Worm (Caenorhabditis elegans): ENCODE data around the gene R12B2.13.

R12B2.13 gene

ce11 chrIII:5845483-5845882, 12.2 kb upstream of the R12B2.13 start (continued):
- no peak for TF ChIP-seq gei-8 (GFP tag; optimal IDR thresholded peaks at IDR 0.05)
- TF ChIP-seq mdt-29 (GFP tag; IDR thresholded peaks at IDR 0.05): no peak
- TF ChIP-seq F26F4.8 (GFP tag; conservative IDR thresholded peaks at IDR 0.05): no peak
- no peak for TF ChIP-seq ZK546.5 (tag; optimal IDR thresholded peaks at IDR 0.05)
- no peak for TF ChIP-seq arid-1 (GFP tag; conservative IDR thresholded peaks at IDR 0.05)
- TF ChIP-seq skn-1 (tag; optimal IDR thresholded peaks at IDR 0.05): no peak

- TF ChIP-seq ztf-7 (tag; optimal IDR thresholded peaks at IDR 0.05): no peak
- TF ChIP-seq unc-62 (GFP tag; optimal IDR thresholded peaks at IDR 0.05 in 1 of 2): peak in 1 of 2 experiments; percentile 39
- no peak for TF ChIP-seq unc-62 (tag; optimal IDR thresholded peaks at IDR 0.05)
- 0 out of 2 replicates have a peak, but pooled peaks have one; percentile 21 for TF ChIP-seq hmg-1.1 (GFP tag; IDR thresholded peaks at IDR 0.05)
Observed at ce11 chrIII:5843662-5844061, 10.4 kb upstream of the R12B2.13 start.

- no peak for TF ChIP-seq nhr-41 (GFP tag; IDR thresholded peaks at IDR 0.05)
- no peak for TF ChIP-seq F49E8.2 (tag; optimal IDR thresholded peaks at IDR 0.05; ENCODE audit: borderline replicate concordance)
- TF ChIP-seq ama-1 (optimal IDR thresholded peaks at IDR 0.05): no peak
- TF ChIP-seq ztf-11 (tag; optimal IDR thresholded peaks at IDR 0.05): no peak
- TF ChIP-seq nhr-6 (tag; optimal IDR thresholded peaks at IDR 0.05): no peak
- no peak for TF ChIP-seq pha-4 (GFP tag; IDR thresholded peaks at IDR 0.05)
- peak; percentile 16 for TF ChIP-seq pha-4 (tag; optimal IDR thresholded peaks at IDR 0.05)
- no peak for TF ChIP-seq nhr-77 (tag; optimal IDR thresholded peaks at IDR 0.05)
- peak; percentile 23 for TF ChIP-seq mep-1 (tag; optimal IDR thresholded peaks at IDR 0.05)
- peak; percentile 38; the same call in 1 of the 2 replicates for TF ChIP-seq ctbp-1 (GFP tag; IDR thresholded peaks at IDR 0.05)
- TF ChIP-seq mes-2 (tag; optimal IDR thresholded peaks at IDR 0.05; ENCODE audit: poor library complexity, severe bottlenecking): peak; percentile 13
- 0 out of 2 replicates have a peak, but pooled peaks have one; percentile 29 for TF ChIP-seq egl-43 (GFP tag; IDR thresholded peaks at IDR 0.05)
- no peak for TF ChIP-seq lin-38 (GFP tag; IDR thresholded peaks at IDR 0.05)
- TF ChIP-seq lin-15B (tag; optimal IDR thresholded peaks at IDR 0.05): no peak
- TF ChIP-seq hlh-11 (tag; optimal IDR thresholded peaks at IDR 0.05): peak; percentile 20
- TF ChIP-seq rbr-2 (tag; optimal IDR thresholded peaks at IDR 0.05): peak; percentile 20
- peak; percentile 29 for TF ChIP-seq fkh-10 (GFP tag; optimal IDR thresholded peaks at IDR 0.05)
- peak in 1 of 2 experiments; percentile 26 for TF ChIP-seq lsy-2 (tag; optimal IDR thresholded peaks at IDR 0.05)
- TF ChIP-seq dve-1 (tag; optimal IDR thresholded peaks at IDR 0.05; ENCODE audit: insufficient read depth): peak; percentile 8
- TF ChIP-seq madf-5 (GFP tag; IDR thresholded peaks at IDR 0.05): no peak
Observed at ce11 chrIII:5842920-5843319, 9.6 kb upstream of the R12B2.13 start.

ce11 chrIII:5841676-5842075, 8.4 kb upstream of the R12B2.13 start:
- peak; percentile 53 for TF ChIP-seq dve-1 (tag; optimal IDR thresholded peaks at IDR 0.05; ENCODE audit: insufficient read depth)
- no peak for TF ChIP-seq F10B5.3 (tag; optimal IDR thresholded peaks at IDR 0.05)
- peak; percentile 50 for TF ChIP-seq mep-1 (tag; optimal IDR thresholded peaks at IDR 0.05)
- TF ChIP-seq nhr-28 (tag; optimal IDR thresholded peaks at IDR 0.05): peak; percentile 76
- TF ChIP-seq mxl-3 (GFP tag; optimal IDR thresholded peaks at IDR 0.05): peak; percentile 67
- TF ChIP-seq ceh-82 (tag; optimal IDR thresholded peaks at IDR 0.05): no peak
- TF ChIP-seq hlh-30 (tag; optimal IDR thresholded peaks at IDR 0.05; ENCODE audit: insufficient read depth): peak; percentile 86
- TF ChIP-seq ces-1 (GFP tag; optimal IDR thresholded peaks at IDR 0.05): no peak
- TF ChIP-seq T26A8.4 (GFP tag; IDR thresholded peaks at IDR 0.05): 0 out of 2 replicates have a peak, but pooled peaks have one; percentile 23
- TF ChIP-seq nhr-25 (tag; optimal IDR thresholded peaks at IDR 0.05; ENCODE audit: borderline replicate concordance, insufficient read depth): no peak
- TF ChIP-seq nhr-48 (tag; optimal IDR thresholded peaks at IDR 0.05): peak; percentile 33
- peak in 1 of 2 experiments; percentile 59 for TF ChIP-seq lsy-2 (tag; optimal IDR thresholded peaks at IDR 0.05)
- peak; percentile 2 for TF ChIP-seq ama-1 (optimal IDR thresholded peaks at IDR 0.05)
- no peak for TF ChIP-seq arid-1 (GFP tag; conservative IDR thresholded peaks at IDR 0.05)
- TF ChIP-seq ztf-7 (tag; optimal IDR thresholded peaks at IDR 0.05): no peak
- peak; percentile 74 for TF ChIP-seq nhr-11 (tag; optimal IDR thresholded peaks at IDR 0.05)
- TF ChIP-seq fos-1 (tag; optimal IDR thresholded peaks at IDR 0.05): no peak
- TF ChIP-seq lim-7 (GFP tag; IDR thresholded peaks at IDR 0.05): no peak
- peak; percentile 6 for TF ChIP-seq dpl-1 (GFP tag; optimal IDR thresholded peaks at IDR 0.05)
- peak; percentile 65 for TF ChIP-seq dmd-6 (GFP tag; IDR thresholded peaks at IDR 0.05)
- TF ChIP-seq ZK337.2 (GFP tag; IDR thresholded peaks at IDR 0.05): no peak
- TF ChIP-seq hlh-11 (tag; optimal IDR thresholded peaks at IDR 0.05): peak; percentile 71
- TF ChIP-seq mdl-1 (tag; optimal IDR thresholded peaks at IDR 0.05): peak; percentile 7 to 83
